Fruit fly (Drosophila melanogaster): ENCODE results near the gene ND-15.

- TF ChIP-seq Med (GFP tag) (peak; percentile 85), CG2678 (tag; optimal IDR thresholded peaks at IDR 0.05) (peak; percentile 11), sqz (GFP tag; optimal IDR thresholded peaks at IDR 0.05) (no peak), trh (GFP tag; optimal IDR thresholded peaks at IDR 0.05) (no peak), crp (GFP tag; optimal IDR thresholded peaks at IDR 0.05) (no peak), mld (GFP tag; IDR thresholded peaks at IDR 0.05; ENCODE audit: partially characterized antibody) (no peak), Oli (tag; optimal IDR thresholded peaks at IDR 0.05) (no peak), Poxn (GFP tag; IDR thresholded peaks at IDR 0.05) (no peak), CG2889 (GFP tag; IDR thresholded peaks at IDR 0.05) (no peak), Lhr (GFP tag; optimal IDR thresholded peaks at IDR 0.05) (no peak), ssp (GFP tag; IDR thresholded peaks at IDR 0.05) (no peak), Ets65A (GFP tag) (no peak), CG13624 (GFP tag; optimal IDR thresholded peaks at IDR 0.05) (no peak)
Measured at dm6 chr2L:120492-121455, 6.2 kb downstream of the ND-15 start.
